Worm (Caenorhabditis elegans): ENCODE measurements around the gene C06E1.11.

Gene C06E1.11

ce11 chrIII:8653457-8653856 lies 37.0 kb upstream of the C06E1.11 start:
- TF ChIP-seq flt-1 (GFP tag; IDR thresholded peaks at IDR 0.05): no peak
- no peak for TF ChIP-seq cog-1 (tag; optimal IDR thresholded peaks at IDR 0.05)
- no peak for TF ChIP-seq med-1 (GFP tag; optimal IDR thresholded peaks at IDR 0.05; ENCODE audit: insufficient read depth)
- TF ChIP-seq ztf-23 (GFP tag; IDR thresholded peaks at IDR 0.05): no peak
- TF ChIP-seq ref-1 (GFP tag; conservative IDR thresholded peaks at IDR 0.05): no peak
- no peak for TF ChIP-seq tab-1 (GFP tag; IDR thresholded peaks at IDR 0.05)
- TF ChIP-seq T22C8.4 (GFP tag; IDR thresholded peaks at IDR 0.05): no peak
- no peak for TF ChIP-seq ztf-29 (GFP tag; IDR thresholded peaks at IDR 0.05)
- TF ChIP-seq klf-2 (GFP tag; conservative IDR thresholded peaks at IDR 0.05): no peak

- TF ChIP-seq cog-1 (tag; optimal IDR thresholded peaks at IDR 0.05): no peak
- TF ChIP-seq ztf-23 (GFP tag; IDR thresholded peaks at IDR 0.05): peak; percentile 75
- TF ChIP-seq med-1 (GFP tag; optimal IDR thresholded peaks at IDR 0.05; ENCODE audit: insufficient read depth): peak; percentile 24
- peak; percentile 62; the same call in 1 of the 2 replicates for TF ChIP-seq ztf-29 (GFP tag; IDR thresholded peaks at IDR 0.05)
- TF ChIP-seq tab-1 (GFP tag; IDR thresholded peaks at IDR 0.05): peak; percentile 79; the same call in 1 of the 2 replicates
- peak; percentile 85 for TF ChIP-seq flt-1 (GFP tag; IDR thresholded peaks at IDR 0.05)
- TF ChIP-seq ref-1 (GFP tag; conservative IDR thresholded peaks at IDR 0.05): peak; percentile 45; the same call in 1 of the 2 replicates
- TF ChIP-seq klf-2 (GFP tag; conservative IDR thresholded peaks at IDR 0.05): peak; percentile 69; the same call in 1 of the 2 replicates
- TF ChIP-seq T22C8.4 (GFP tag; IDR thresholded peaks at IDR 0.05): peak; percentile 39; the same call in 1 of the 2 replicates
These were observed 36.4 kb upstream of the C06E1.11 start for ce11 chrIII:8652922-8653321.

- TF ChIP-seq T22C8.4 (GFP tag; IDR thresholded peaks at IDR 0.05) (no peak), ztf-29 (GFP tag; IDR thresholded peaks at IDR 0.05) (no peak), ref-1 (GFP tag; conservative IDR thresholded peaks at IDR 0.05) (no peak), med-1 (GFP tag; optimal IDR thresholded peaks at IDR 0.05; ENCODE audit: insufficient read depth) (no peak), flt-1 (GFP tag; IDR thresholded peaks at IDR 0.05) (no peak), klf-2 (GFP tag; conservative IDR thresholded peaks at IDR 0.05) (no peak), tab-1 (GFP tag; IDR thresholded peaks at IDR 0.05) (no peak)
These were observed 35.7 kb upstream of the C06E1.11 start for ce11 chrIII:8652112-8652694.

- TF ChIP-seq klf-2 (GFP tag; conservative IDR thresholded peaks at IDR 0.05) (peak; percentile 77), T22C8.4 (GFP tag; IDR thresholded peaks at IDR 0.05) (peak; percentile 74), ref-1 (GFP tag; conservative IDR thresholded peaks at IDR 0.05) (peak; percentile 80), ztf-23 (GFP tag; IDR thresholded peaks at IDR 0.05) (peak; percentile 87), flt-1 (GFP tag; IDR thresholded peaks at IDR 0.05) (peak; percentile 91), ztf-29 (GFP tag; IDR thresholded peaks at IDR 0.05) (peak; percentile 74), med-1 (GFP tag; optimal IDR thresholded peaks at IDR 0.05; ENCODE audit: insufficient read depth) (peak; percentile 51), tab-1 (GFP tag; IDR thresholded peaks at IDR 0.05) (peak; percentile 93), cog-1 (tag; optimal IDR thresholded peaks at IDR 0.05) (peak; percentile 80)
These were observed 33.8 kb upstream of the C06E1.11 start, which contains the start of gene flp-23 for ce11 chrIII:8650235-8650817. Gene flp-23, plus strand, starts transcription at chrIII:8650767.

ce11 chrIII:8648589-8648988 lies 32.1 kb upstream of the C06E1.11 start, which contains the start of gene F22B7.3:
Gene F22B7.3, plus strand, starts transcription at chrIII:8648889.
- no peak for TF ChIP-seq flt-1 (GFP tag; IDR thresholded peaks at IDR 0.05)
- no peak for TF ChIP-seq T22C8.4 (GFP tag; IDR thresholded peaks at IDR 0.05)
- TF ChIP-seq ztf-23 (GFP tag; IDR thresholded peaks at IDR 0.05): no peak
- no peak for TF ChIP-seq tab-1 (GFP tag; IDR thresholded peaks at IDR 0.05)
- TF ChIP-seq cog-1 (tag; optimal IDR thresholded peaks at IDR 0.05): no peak
- no peak for TF ChIP-seq med-1 (GFP tag; optimal IDR thresholded peaks at IDR 0.05; ENCODE audit: insufficient read depth)
- no peak for TF ChIP-seq ztf-29 (GFP tag; IDR thresholded peaks at IDR 0.05)
- no peak for TF ChIP-seq ref-1 (GFP tag; conservative IDR thresholded peaks at IDR 0.05)
- TF ChIP-seq klf-2 (GFP tag; conservative IDR thresholded peaks at IDR 0.05): no peak

- TF ChIP-seq T22C8.4 (GFP tag; IDR thresholded peaks at IDR 0.05): no peak
- no peak for TF ChIP-seq med-1 (GFP tag; optimal IDR thresholded peaks at IDR 0.05; ENCODE audit: insufficient read depth)
- TF ChIP-seq flt-1 (GFP tag; IDR thresholded peaks at IDR 0.05): no peak
- TF ChIP-seq tab-1 (GFP tag; IDR thresholded peaks at IDR 0.05): no peak
- no peak for TF ChIP-seq ref-1 (GFP tag; conservative IDR thresholded peaks at IDR 0.05)
- no peak for TF ChIP-seq cog-1 (tag; optimal IDR thresholded peaks at IDR 0.05)
- TF ChIP-seq ztf-23 (GFP tag; IDR thresholded peaks at IDR 0.05): no peak
- no peak for TF ChIP-seq ztf-29 (GFP tag; IDR thresholded peaks at IDR 0.05)
- TF ChIP-seq klf-2 (GFP tag; conservative IDR thresholded peaks at IDR 0.05): no peak
These were observed 29.5 kb upstream of the C06E1.11 start for ce11 chrIII:8646021-8646420.

ce11 chrIII:8643639-8644038 lies 27.2 kb upstream of the C06E1.11 start, which contains the start of gene twk-7:
Gene twk-7, minus strand, starts transcription at chrIII:8643739.
- TF ChIP-seq klf-2 (GFP tag; conservative IDR thresholded peaks at IDR 0.05) (no peak), ztf-29 (GFP tag; IDR thresholded peaks at IDR 0.05) (no peak), T22C8.4 (GFP tag; IDR thresholded peaks at IDR 0.05) (no peak), ztf-23 (GFP tag; IDR thresholded peaks at IDR 0.05) (no peak), flt-1 (GFP tag; IDR thresholded peaks at IDR 0.05) (no peak), med-1 (GFP tag; optimal IDR thresholded peaks at IDR 0.05; ENCODE audit: insufficient read depth) (no peak), cog-1 (tag; optimal IDR thresholded peaks at IDR 0.05) (no peak), ref-1 (GFP tag; conservative IDR thresholded peaks at IDR 0.05) (no peak), tab-1 (GFP tag; IDR thresholded peaks at IDR 0.05) (no peak)

ce11 chrIII:8639188-8639795 lies 22.8 kb upstream of the C06E1.11 start, which contains the start of gene fip-1:
Gene fip-1, plus strand, starts transcription at chrIII:8639745.
- TF ChIP-seq ztf-29 (GFP tag; IDR thresholded peaks at IDR 0.05) (no peak), ref-1 (GFP tag; conservative IDR thresholded peaks at IDR 0.05) (no peak), tab-1 (GFP tag; IDR thresholded peaks at IDR 0.05) (no peak), med-1 (GFP tag; optimal IDR thresholded peaks at IDR 0.05; ENCODE audit: insufficient read depth) (no peak), ztf-23 (GFP tag; IDR thresholded peaks at IDR 0.05) (no peak), klf-2 (GFP tag; conservative IDR thresholded peaks at IDR 0.05) (no peak), flt-1 (GFP tag; IDR thresholded peaks at IDR 0.05) (no peak), T22C8.4 (GFP tag; IDR thresholded peaks at IDR 0.05) (no peak)

ce11 chrIII:8636803-8637202 lies 20.3 kb upstream of the C06E1.11 start:
- TF ChIP-seq flt-1 (GFP tag; IDR thresholded peaks at IDR 0.05): no peak
- no peak for TF ChIP-seq ztf-29 (GFP tag; IDR thresholded peaks at IDR 0.05)
- TF ChIP-seq klf-2 (GFP tag; conservative IDR thresholded peaks at IDR 0.05): no peak
- no peak for TF ChIP-seq med-1 (GFP tag; optimal IDR thresholded peaks at IDR 0.05; ENCODE audit: insufficient read depth)
- TF ChIP-seq ztf-23 (GFP tag; IDR thresholded peaks at IDR 0.05): no peak
- no peak for TF ChIP-seq tab-1 (GFP tag; IDR thresholded peaks at IDR 0.05)
- no peak for TF ChIP-seq cog-1 (tag; optimal IDR thresholded peaks at IDR 0.05)
- TF ChIP-seq ref-1 (GFP tag; conservative IDR thresholded peaks at IDR 0.05): no peak

All from whole organism, midembryonic.